Worm (Caenorhabditis elegans) whole organism, L3 larva: ENCODE measurements around the gene F41B5.12.

ENCODE experiments used
- ama-1 ChIP-seq: fragments of 150-350 bp; optimal IDR thresholded peaks from 2 replicates; lab custom pipeline; 2018
- ceh-82 ChIP-seq: fragments of 150-350 bp; optimal IDR thresholded peaks from 2 replicates; lab custom pipeline; 2014; ENCODE audit warnings: missing biosample characterization, missing genetic modification characterization
- mdl-1 ChIP-seq: fragments of 150-350 bp; optimal IDR thresholded peaks from 2 replicates; lab custom pipeline; 2014; ENCODE audit warnings: missing biosample characterization, missing genetic modification characterization
- nfya-1 ChIP-seq: sonication (generic microtip); optimal IDR thresholded peaks from 2 replicates; lab custom pipeline; 2017; ENCODE audit warnings: missing genetic modification characterization, mild to moderate bottlenecking, missing compliant biosample characterization, antibody characterized with exemption, moderate library complexity; ENCODE audit not compliant: insufficient read depth
- nhr-77 ChIP-seq: fragments of 150-350 bp; optimal IDR thresholded peaks from 2 replicates; lab custom pipeline; 2014; ENCODE audit warnings: missing biosample characterization, missing genetic modification characterization
- pha-4 ChIP-seq: fragments of 150-350 bp; optimal IDR thresholded peaks from 2 replicates; lab custom pipeline; 2014; ENCODE audit warnings: missing biosample characterization, missing genetic modification reagents, missing genetic modification characterization
- pqm-1 ChIP-seq: fragments of 150-350 bp; optimal IDR thresholded peaks from 2 replicates; lab custom pipeline; 2017; ENCODE audit warnings: missing biosample characterization, missing genetic modification characterization, inconsistent platforms
- snpc-4 ChIP-seq: fragments of 150-350 bp; optimal IDR thresholded peaks from 2 replicates; lab custom pipeline; 2014; ENCODE audit warnings: missing biosample characterization, missing genetic modification characterization
- tbx-2 ChIP-seq: sonication (generic microtip); optimal IDR thresholded peaks from 2 replicates; lab custom pipeline; 2016; ENCODE audit warnings: mild to moderate bottlenecking, missing genetic modification characterization, missing compliant biosample characterization
- unc-62 ChIP-seq: fragments of 150-350 bp; sonication (generic microtip); optimal IDR thresholded peaks from 4 replicates; lab custom pipeline; 2014; ENCODE audit warnings: missing biosample characterization, missing genetic modification reagents, missing genetic modification characterization

DNA sequence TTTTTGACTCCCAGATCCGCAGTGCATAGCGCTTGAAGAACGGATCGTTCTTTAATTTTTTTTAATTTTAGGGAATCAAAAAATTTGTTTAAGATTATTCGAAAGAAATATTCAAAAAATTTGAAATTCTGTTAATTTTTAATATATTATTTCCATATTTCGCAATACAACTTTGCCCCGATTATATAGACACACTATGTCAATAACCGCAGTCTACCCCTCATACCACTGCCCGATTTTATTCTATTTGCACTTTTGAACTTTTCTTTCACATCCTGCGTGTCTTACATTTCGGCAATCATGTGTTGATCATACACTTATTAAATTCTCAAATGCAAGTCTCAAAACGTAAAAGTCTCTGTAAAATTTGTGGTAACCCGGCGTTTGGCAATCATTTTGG, 42.0 kb upstream of the F41B5.12 start, which contains the start of gene nhr-56:
- TF ChIP-seq nhr-77: no peak
- TF ChIP-seq nfya-1 (tag; lab: Kevin White, UChicago): peak; percentile 16
- TF ChIP-seq unc-62 (GFP tag; lab: Kevin White, UChicago): no peak
- no peak for TF ChIP-seq ceh-82 (tag; lab: Kevin White, UChicago)
- no peak for TF ChIP-seq ama-1 (lab: Kevin White, UChicago)
- peak; percentile 98 for TF ChIP-seq pha-4 (tag; lab: Kevin White, UChicago)
- TF ChIP-seq mdl-1 (tag; lab: Kevin White, UChicago): no peak
- peak; percentile 56 for TF ChIP-seq pqm-1
- no peak for TF ChIP-seq snpc-4 (tag; lab: Kevin White, UChicago)
- no peak for TF ChIP-seq tbx-2
